Fruit fly (Drosophila melanogaster): Measurements from ENCODE around the gene Set8.

The Set8 gene

DNA sequence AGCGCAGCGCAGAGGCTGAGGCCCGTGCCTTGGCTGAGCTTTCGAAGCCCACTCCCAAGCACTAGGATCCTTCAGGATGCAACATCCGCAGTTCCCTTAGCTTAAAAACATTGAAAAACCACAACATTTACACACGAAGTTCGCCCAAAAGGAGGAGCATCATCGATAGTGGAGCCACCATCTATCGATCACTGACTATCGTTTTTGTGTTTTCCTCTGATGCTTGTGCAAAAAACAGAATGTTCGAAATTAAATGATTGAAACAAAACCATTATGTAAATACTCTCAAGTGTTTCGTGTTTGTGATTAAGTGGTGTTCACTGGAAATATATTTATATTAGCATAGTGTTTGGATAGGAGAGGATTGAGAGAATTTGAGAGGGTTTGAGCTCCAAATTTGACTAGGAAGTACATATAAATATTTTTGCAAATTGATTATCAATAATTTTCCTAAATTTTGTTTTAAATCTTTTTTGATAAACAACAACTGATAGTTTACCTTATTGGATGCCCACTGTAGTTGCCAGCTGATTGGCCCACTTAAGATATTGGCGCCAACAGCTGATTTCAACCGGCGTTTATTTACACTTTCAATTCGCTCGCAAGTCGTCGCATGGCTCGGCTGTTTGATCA is 11.8 kb downstream of the Set8 start, which contains the start of gene spn-B (continued):
- TF ChIP-seq Eip74EF (GFP tag; optimal IDR thresholded peaks at IDR 0.05) (peak in 1 of 2 experiments; percentile 74), CG10543 (GFP tag; optimal IDR thresholded peaks at IDR 0.05) (peak; percentile 61), lola (GFP tag; optimal IDR thresholded peaks at IDR 0.05) (peak in 1 of 3 experiments; percentile 77), CG12769 (tag; optimal IDR thresholded peaks at IDR 0.05) (peak; percentile 69), dan (GFP tag; IDR thresholded peaks at IDR 0.05) (no peak), HLHmδ (GFP tag; optimal IDR thresholded peaks at IDR 0.05) (no peak), gro (GFP tag; optimal IDR thresholded peaks at IDR 0.05) (peak; percentile 65), CG4854 (GFP tag; optimal IDR thresholded peaks at IDR 0.05) (peak; percentile 55), CG10366 (GFP tag; IDR thresholded peaks at IDR 0.05) (peak; percentile 60), CrebB (tag; optimal IDR thresholded peaks at IDR 0.05) (no peak), odd (GFP tag; optimal IDR thresholded peaks at IDR 0.05) (peak; percentile 70), CG10274 (GFP tag; optimal IDR thresholded peaks at IDR 0.05) (peak; percentile 36), CG14965 (GFP tag; optimal IDR thresholded peaks at IDR 0.05; ENCODE audit: borderline replicate concordance) (no peak), nmo (GFP tag; optimal IDR thresholded peaks at IDR 0.05) (peak; percentile 76), Gug (GFP tag; IDR thresholded peaks at IDR 0.05) (peak; percentile 40; the same call in 2 of the 4 replicates), CG4820 (GFP tag; optimal IDR thresholded peaks at IDR 0.05) (peak; percentile 71), CG8089 (GFP tag; optimal IDR thresholded peaks at IDR 0.05) (peak; percentile 1), mld (GFP tag; IDR thresholded peaks at IDR 0.05; ENCODE audit: partially characterized antibody) (no peak), CG15073 (GFP tag; optimal IDR thresholded peaks at IDR 0.05) (no peak), CG18764 (GFP tag; optimal IDR thresholded peaks at IDR 0.05) (peak; percentile 59), HLH3B (GFP tag; IDR thresholded peaks at IDR 0.05) (peak; percentile 75), CG4617 (GFP tag; optimal IDR thresholded peaks at IDR 0.05; ENCODE audit: borderline replicate concordance) (no peak), maf-S (GFP tag; optimal IDR thresholded peaks at IDR 0.05) (peak; percentile 31), run (tag; optimal IDR thresholded peaks at IDR 0.05) (peak; percentile 67), pfk (GFP tag; optimal IDR thresholded peaks at IDR 0.05) (no peak), ara (GFP tag; IDR thresholded peaks at IDR 0.05) (peak; percentile 50; the same call in 1 of the 2 replicates), Bdp1 (GFP tag; optimal IDR thresholded peaks at IDR 0.05) (peak; percentile 40), yki (optimal IDR thresholded peaks at IDR 0.05) (no peak), CG7839 (tag; optimal IDR thresholded peaks at IDR 0.05) (peak; percentile 83), ewg (GFP tag; optimal IDR thresholded peaks at IDR 0.05) (peak; percentile 52), Nf-YA (GFP tag; IDR thresholded peaks at IDR 0.05) (peak; percentile 44; the same call in 1 of the 2 replicates), ase (GFP tag; IDR thresholded peaks at IDR 0.05) (0 out of 3 replicates have a peak, but pooled peaks have one; percentile 48), pho (GFP tag; optimal IDR thresholded peaks at IDR 0.05) (peak; percentile 53), Hand (GFP tag; optimal IDR thresholded peaks at IDR 0.05) (peak; percentile 46), CG2678 (tag; optimal IDR thresholded peaks at IDR 0.05) (peak; percentile 83), CG15601 (tag; optimal IDR thresholded peaks at IDR 0.05) (peak; percentile 100), CG10267 (tag; optimal IDR thresholded peaks at IDR 0.05) (peak; percentile 81), Fer1 (GFP tag; optimal IDR thresholded peaks at IDR 0.05) (peak; percentile 84), fu2 (GFP tag; optimal IDR thresholded peaks at IDR 0.05) (peak; percentile 55), BtbVII (GFP tag; optimal IDR thresholded peaks at IDR 0.05) (peak; percentile 78), CG6272 (GFP tag; IDR thresholded peaks at IDR 0.05) (no peak), CG2129 (GFP tag; IDR thresholded peaks at IDR 0.05; ENCODE audit: partially characterized antibody) (no peak; the same call in 1 of the 2 replicates), abd-A (tag; optimal IDR thresholded peaks at IDR 0.05) (no peak), ranshi (GFP tag; IDR thresholded peaks at IDR 0.05) (peak; percentile 56), CG9727 (GFP tag; optimal IDR thresholded peaks at IDR 0.05) (peak; percentile 84), unpg (GFP tag; optimal IDR thresholded peaks at IDR 0.05) (peak; percentile 84), ac (GFP tag; optimal IDR thresholded peaks at IDR 0.05) (peak; percentile 26), Kr (GFP tag; optimal IDR thresholded peaks at IDR 0.05) (no peak), Atf-2 (GFP tag; optimal IDR thresholded peaks at IDR 0.05) (peak; percentile 56)

All from whole organism, embryonic.